Worm (Caenorhabditis elegans): ENCODE measurements around the gene ZK470.6.
"Not testable (repeated sequence)": the region's sequence is repeated elsewhere in the genome, so short reads cannot be mapped to it uniquely, and the experiment has no call there.

DNA sequence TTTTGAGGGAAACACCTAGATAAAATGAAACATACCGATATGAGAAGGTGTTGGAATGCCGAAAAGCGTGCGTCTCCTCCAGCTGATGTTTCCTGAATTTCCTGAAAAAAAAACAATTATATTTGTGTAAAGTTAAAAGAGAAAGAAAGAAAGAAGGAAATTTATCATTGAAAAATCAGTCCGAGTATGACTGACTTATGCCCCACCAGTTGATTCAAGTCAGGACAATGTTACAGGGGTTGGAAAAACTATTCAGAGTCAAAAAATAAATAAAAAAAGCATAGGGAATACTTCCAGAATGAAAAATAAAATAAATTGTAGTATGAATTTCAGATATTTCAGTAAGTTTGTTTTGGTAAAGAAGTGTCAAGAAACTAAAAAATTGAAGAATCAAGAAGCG, 30.1 kb upstream of the ZK470.6 start, which contains the start of gene F20B6.9:
- not testable (repeated sequence) for TF ChIP-seq cog-1 (tag; optimal IDR thresholded peaks at IDR 0.05); med-1 (GFP tag; optimal IDR thresholded peaks at IDR 0.05; ENCODE audit: insufficient read depth); ref-1 (GFP tag; conservative IDR thresholded peaks at IDR 0.05); flt-1 (GFP tag; IDR thresholded peaks at IDR 0.05); ztf-23 (GFP tag; IDR thresholded peaks at IDR 0.05)

Measured in whole organism, midembryonic.